Worm (Caenorhabditis elegans): ENCODE data around the gene col-106.
A peak's percentile ranks its signal among the peaks of the same experiment; 100 is the strongest.

Gene col-106

DNA sequence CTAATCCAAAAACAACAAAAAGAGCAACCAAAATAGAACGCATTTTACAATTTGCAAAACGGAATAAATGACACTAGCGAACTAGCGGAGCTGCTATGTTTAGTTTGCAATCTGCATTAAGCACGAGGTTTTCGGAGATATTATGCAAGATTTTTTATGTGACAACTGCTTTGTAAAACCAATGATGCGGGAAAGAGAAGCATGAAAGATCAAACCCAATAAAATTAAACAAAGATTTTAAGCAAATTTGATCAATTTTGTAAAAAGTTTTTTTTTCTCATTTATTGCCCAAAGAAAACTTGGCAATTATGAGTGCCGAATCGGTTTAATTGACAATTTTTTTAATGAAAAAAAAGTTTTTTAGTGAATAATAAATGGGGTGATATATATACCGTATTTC lies 35.6 kb downstream of the col-106 start, which contains the start of gene Y77E11A.8:
Y77E11A.8 (minus strand) TSS at position 101 of the 400 bp plus-strand sequence.
- no peak for TF ChIP-seq lsy-2 (tag; optimal IDR thresholded peaks at IDR 0.05)
- no peak for TF ChIP-seq ztf-7 (tag; optimal IDR thresholded peaks at IDR 0.05)
- TF ChIP-seq pqm-1 (tag; optimal IDR thresholded peaks at IDR 0.05): no peak
- no peak for TF ChIP-seq nhr-11 (tag; optimal IDR thresholded peaks at IDR 0.05)
- no peak for TF ChIP-seq set-16 (GFP tag; IDR thresholded peaks at IDR 0.05)
- no peak for TF ChIP-seq daf-16 (GFP tag; optimal IDR thresholded peaks at IDR 0.05)
- TF ChIP-seq daf-16 (tag; optimal IDR thresholded peaks at IDR 0.05): no peak
- TF ChIP-seq rbr-2 (tag; optimal IDR thresholded peaks at IDR 0.05): no peak
- TF ChIP-seq mes-2 (tag; optimal IDR thresholded peaks at IDR 0.05; ENCODE audit: poor library complexity, severe bottlenecking): no peak
- no peak for TF ChIP-seq nhr-237 (tag; optimal IDR thresholded peaks at IDR 0.05)
- TF ChIP-seq aha-1 (tag): no peak
- no peak for TF ChIP-seq pha-4 (GFP tag; IDR thresholded peaks at IDR 0.05)
- TF ChIP-seq pha-4 (tag; optimal IDR thresholded peaks at IDR 0.05): no peak
- TF ChIP-seq lim-7 (GFP tag; IDR thresholded peaks at IDR 0.05): no peak
- TF ChIP-seq daf-19 (GFP tag; conservative IDR thresholded peaks at IDR 0.05): no peak
- no peak for TF ChIP-seq attf-4 (tag; optimal IDR thresholded peaks at IDR 0.05)

DNA sequence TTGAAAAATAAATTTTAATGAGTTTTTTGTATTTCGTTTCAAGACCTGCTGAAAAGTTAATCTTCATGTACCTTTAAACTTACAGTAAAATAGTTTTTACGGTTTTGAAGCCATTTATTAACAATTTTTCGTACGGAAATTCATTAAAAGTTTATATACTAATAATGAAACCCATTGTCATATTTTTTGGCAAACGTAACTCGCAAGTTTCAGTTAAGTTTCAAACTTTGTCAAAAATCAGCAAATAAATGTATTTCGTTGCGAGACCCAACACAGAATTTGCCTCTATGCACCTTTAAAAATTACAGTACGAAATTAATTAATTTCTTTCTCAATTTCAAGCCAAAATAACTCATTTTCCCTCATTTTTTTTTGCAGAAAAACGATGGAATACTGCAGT lies 40.0 kb downstream of the col-106 start, which contains the start of gene jtr-1:
jtr-1 (plus strand) TSS at position 327 of the 400 bp plus-strand sequence.
- TF ChIP-seq F49E8.2 (tag; optimal IDR thresholded peaks at IDR 0.05; ENCODE audit: borderline replicate concordance) (peak; percentile 62), zip-2 (tag; optimal IDR thresholded peaks at IDR 0.05) (no peak), pha-4 (GFP tag; IDR thresholded peaks at IDR 0.05) (no peak), pha-4 (tag; optimal IDR thresholded peaks at IDR 0.05) (no peak), T26A8.4 (GFP tag; IDR thresholded peaks at IDR 0.05) (no peak)

- TF ChIP-seq ceh-20 (GFP tag; IDR thresholded peaks at IDR 0.05) (peak; percentile 61; the same call in 1 of the 2 replicates), hmg-1.1 (GFP tag; IDR thresholded peaks at IDR 0.05) (peak; percentile 91), mxl-3 (GFP tag; optimal IDR thresholded peaks at IDR 0.05) (peak; percentile 88), ZK546.5 (tag; optimal IDR thresholded peaks at IDR 0.05) (peak in 1 of 2 experiments; percentile 0), pha-4 (GFP tag; IDR thresholded peaks at IDR 0.05) (no peak; the same call in 1 of the 2 replicates), pha-4 (tag; optimal IDR thresholded peaks at IDR 0.05) (no peak), F37D6.2 (tag; optimal IDR thresholded peaks at IDR 0.05) (peak; percentile 62), Y48G9A.11 (GFP tag; IDR thresholded peaks at IDR 0.05) (no peak; the same call in 1 of the 2 replicates), sdz-12 (GFP tag; optimal IDR thresholded peaks at IDR 0.05) (no peak), lin-13 (GFP tag; optimal IDR thresholded peaks at IDR 0.05) (peak; percentile 96), zip-11 (GFP tag; IDR thresholded peaks at IDR 0.05) (no peak), mdt-29 (GFP tag; IDR thresholded peaks at IDR 0.05) (no peak), attf-4 (tag; optimal IDR thresholded peaks at IDR 0.05) (no peak), fkh-10 (GFP tag; optimal IDR thresholded peaks at IDR 0.05) (peak; percentile 92), nhr-10 (tag; optimal IDR thresholded peaks at IDR 0.05) (no peak), zag-1 (tag; optimal IDR thresholded peaks at IDR 0.05) (no peak), pqm-1 (tag; optimal IDR thresholded peaks at IDR 0.05) (peak; percentile 43), spr-3 (GFP tag; optimal IDR thresholded peaks at IDR 0.05) (no peak), R02D3.7 (tag; optimal IDR thresholded peaks at IDR 0.05) (peak; percentile 60), unc-62 (GFP tag; optimal IDR thresholded peaks at IDR 0.05 in 1 of 2) (peak in 1 of 2 experiments; percentile 45), unc-62 (tag; optimal IDR thresholded peaks at IDR 0.05) (no peak), nhr-48 (tag; optimal IDR thresholded peaks at IDR 0.05) (peak; percentile 26), lsy-2 (tag; optimal IDR thresholded peaks at IDR 0.05) (peak; percentile 79 to 91), snpc-4 (tag; optimal IDR thresholded peaks at IDR 0.05) (no peak), daf-16 (GFP tag; optimal IDR thresholded peaks at IDR 0.05) (no peak), daf-16 (tag; optimal IDR thresholded peaks at IDR 0.05) (peak; percentile 62), D1046.2 (GFP tag; IDR thresholded peaks at IDR 0.05) (no peak), mes-2 (tag; optimal IDR thresholded peaks at IDR 0.05; ENCODE audit: poor library complexity, severe bottlenecking) (peak; percentile 91), hlh-30 (tag; optimal IDR thresholded peaks at IDR 0.05; ENCODE audit: insufficient read depth) (peak; percentile 99), lir-3 (tag; optimal IDR thresholded peaks at IDR 0.05) (no peak), hlh-11 (tag; optimal IDR thresholded peaks at IDR 0.05) (peak; percentile 94), spr-1 (tag; optimal IDR thresholded peaks at IDR 0.05) (peak; percentile 11), aha-1 (tag) (peak; percentile 99), daf-19 (GFP tag; conservative IDR thresholded peaks at IDR 0.05) (no peak), tra-1 (GFP tag; IDR thresholded peaks at IDR 0.05) (no peak), nhr-237 (tag; optimal IDR thresholded peaks at IDR 0.05) (no peak), ama-1 (optimal IDR thresholded peaks at IDR 0.05) (peak; percentile 67), T26A8.4 (GFP tag; IDR thresholded peaks at IDR 0.05) (no peak), dmd-9 (GFP tag; IDR thresholded peaks at IDR 0.05) (peak; percentile 60; the same call in 1 of the 2 replicates)
These were observed 40.6 kb downstream of the col-106 start, which contains the start of gene Y77E11A.7 for ce11 chrIV:1419795-1420509. Y77E11A.7 (minus strand) TSS chrIV:1419849.

Measured in whole organism, L4 larva.